Fruit fly (Drosophila melanogaster) ovary, adult (tissue): ENCODE data around the gene CG46441.

ENCODE experiments used
- CG17801 ChIP-seq: fragments of 200-800 bp; optimal IDR thresholded peaks from 2 replicates; lab custom pipeline; 2019; ENCODE audit warnings: missing biosample characterization, mild to moderate bottlenecking, missing genetic modification characterization, moderate library complexity; ENCODE audit not compliant: partially characterized antibody

Gene CG46441

dm6 chr3R:20501910-20502309 lies at the start of gene CG46441:
Gene CG46441, minus strand, starts transcription at chr3R:20502010.
- TF ChIP-seq CG17801 (GFP tag; lab: Kevin White, UChicago) = no peak

- peak; percentile 50 for TF ChIP-seq CG17801 (GFP tag; lab: Kevin White, UChicago)
Observed at dm6 chr3R:20550632-20551486, 49.0 kb upstream of the CG46441 start.

dm6 chr3R:20549855-20550603 lies 48.2 kb upstream of the CG46441 start:
- TF ChIP-seq CG17801 (GFP tag; lab: Kevin White, UChicago) = peak; percentile 91

dm6 chr3R:20549017-20549854 lies 47.4 kb upstream of the CG46441 start:
- TF ChIP-seq CG17801 (GFP tag; lab: Kevin White, UChicago) = no peak

- TF ChIP-seq CG17801 (GFP tag; lab: Kevin White, UChicago) = no peak
Observed at dm6 chr3R:20548255-20548654, 46.4 kb upstream of the CG46441 start.

dm6 chr3R:20547758-20548157 lies 45.9 kb upstream of the CG46441 start:
- TF ChIP-seq CG17801 (GFP tag; lab: Kevin White, UChicago) = no peak

- no peak for TF ChIP-seq CG17801 (GFP tag; lab: Kevin White, UChicago)
Observed at dm6 chr3R:20546662-20547620, 45.1 kb upstream of the CG46441 start.

dm6 chr3R:20545678-20546077 lies 43.9 kb upstream of the CG46441 start:
- no peak for TF ChIP-seq CG17801 (GFP tag; lab: Kevin White, UChicago)

dm6 chr3R:20544952-20545351 lies 43.1 kb upstream of the CG46441 start:
- no peak for TF ChIP-seq CG17801 (GFP tag; lab: Kevin White, UChicago)

- TF ChIP-seq CG17801 (GFP tag; lab: Kevin White, UChicago) = no peak
Observed at dm6 chr3R:20543719-20544118, 41.9 kb upstream of the CG46441 start.

dm6 chr3R:20543220-20543619 lies 41.4 kb upstream of the CG46441 start:
- TF ChIP-seq CG17801 (GFP tag; lab: Kevin White, UChicago) = no peak

dm6 chr3R:20542283-20543144 lies 40.7 kb upstream of the CG46441 start:
- TF ChIP-seq CG17801 (GFP tag; lab: Kevin White, UChicago) = peak; percentile 7

- no peak for TF ChIP-seq CG17801 (GFP tag; lab: Kevin White, UChicago)
Observed at dm6 chr3R:20534575-20534974, 32.8 kb upstream of the CG46441 start, which contains the start of the genes MtnE and MtnD. Gene MtnE, minus strand, starts transcription at chr3R:20534704. Gene MtnD, plus strand, starts transcription at chr3R:20534962.
